Worm (Caenorhabditis elegans): Measurements from ENCODE around the gene cpg-23.

DNA sequence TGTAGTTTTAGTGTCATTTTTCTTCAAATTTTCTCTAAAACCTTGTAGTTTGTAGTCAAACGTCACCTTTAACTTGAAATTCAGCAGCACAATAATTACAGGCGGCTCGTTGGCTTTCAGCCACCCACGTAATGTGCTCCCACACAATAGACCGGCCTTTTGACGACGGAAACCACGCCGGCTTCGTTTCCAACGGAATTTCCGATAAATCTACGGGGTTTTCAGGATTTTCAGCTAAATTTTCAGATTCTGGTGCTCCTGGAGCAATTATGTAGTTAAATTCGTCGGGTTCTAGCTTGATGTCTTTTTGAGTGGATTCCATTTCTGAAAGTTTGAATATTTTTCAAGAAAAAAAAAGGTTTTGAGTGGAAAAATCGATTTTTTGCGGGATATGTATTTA is 16.0 kb upstream of the cpg-23 start, which contains the start of gene bed-1:
- TF ChIP-seq daf-8 (GFP tag; IDR thresholded peaks at IDR 0.05) = no peak
- TF ChIP-seq lin-13 (GFP tag; optimal IDR thresholded peaks at IDR 0.05) = no peak
- no peak for TF ChIP-seq mes-2 (tag; optimal IDR thresholded peaks at IDR 0.05; ENCODE audit: poor library complexity, severe bottlenecking)
- TF ChIP-seq F10B5.3 (tag; optimal IDR thresholded peaks at IDR 0.05) = no peak
- no peak for TF ChIP-seq skn-1 (tag; optimal IDR thresholded peaks at IDR 0.05)
- no peak for TF ChIP-seq snpc-4 (tag; optimal IDR thresholded peaks at IDR 0.05)
- TF ChIP-seq zag-1 (tag; optimal IDR thresholded peaks at IDR 0.05) = no peak
